Worm (Caenorhabditis elegans) whole organism, L1 larva: ENCODE measurements around the gene glrx-22.

Experiments
- C04F5.9 ChIP-seq: sonication (generic microtip); optimal IDR thresholded peaks from 2 replicates; lab custom pipeline; 2016; ENCODE audit warnings: missing genetic modification characterization, missing compliant biosample characterization
- C16A3.4 ChIP-seq: fragments of 150-350 bp; optimal IDR thresholded peaks from 2 replicates; lab custom pipeline; 2014; ENCODE audit warnings: missing biosample characterization, missing genetic modification characterization
- Y116A8C.19 ChIP-seq: sonication (generic microtip); optimal IDR thresholded peaks from 2 replicates; lab custom pipeline; 2016; ENCODE audit warnings: missing compliant biosample characterization, missing genetic modification characterization, borderline replicate concordance
- aly-2 ChIP-seq: fragments of 150-350 bp; optimal IDR thresholded peaks from 2 replicates; lab custom pipeline; 2014; ENCODE audit warnings: missing biosample characterization, missing genetic modification characterization
- ama-1 ChIP-seq: fragments of 150-350 bp; optimal IDR thresholded peaks from 2 replicates; lab custom pipeline; 2014
- blmp-1 ChIP-seq: fragments of 150-350 bp; optimal IDR thresholded peaks from 2 replicates; lab custom pipeline; 2014; ENCODE audit warnings: missing biosample characterization, missing genetic modification characterization
- ceh-88 ChIP-seq: fragments of 200-800 bp; sonication (Bioruptor generic); IDR thresholded peaks from 2 replicates; pipeline ENCODE4 v1.3.6; 2022; ENCODE audit warnings: missing genetic modification characterization, missing compliant biosample characterization
- ceh-90 ChIP-seq: sonication (generic microtip); optimal IDR thresholded peaks from 2 replicates; lab custom pipeline; 2016; ENCODE audit warnings: missing genetic modification characterization, missing compliant biosample characterization
- ces-1 ChIP-seq: fragments of 150-350 bp; optimal IDR thresholded peaks from 2 replicates; lab custom pipeline; 2014; ENCODE audit warnings: missing biosample characterization, missing genetic modification reagents, missing genetic modification characterization
- efl-1 ChIP-seq, 4 experiments: fragments of 150-350 bp; optimal IDR thresholded peaks in 3 of 4; peaks in 1 of 4; 1 replicate in 1 of 4; 2 replicates in 3 of 4; lab custom pipeline; 2014; ENCODE audit warnings: missing biosample characterization in 2 of 4, missing genetic modification characterization in 2 of 4, missing genetic modification reagents in 2 of 4
- efl-3 ChIP-seq: fragments of 200-800 bp; sonication (Bioruptor generic); optimal IDR thresholded peaks from 2 replicates; lab custom pipeline; 2018; ENCODE audit warnings: mild to moderate bottlenecking, missing genetic modification characterization, missing compliant biosample characterization
- egl-27 ChIP-seq, 2 experiments: fragments of 150-350 bp in 1 of 2; sonication (generic microtip); optimal IDR thresholded peaks; 3 replicates each; lab custom pipeline; 2017 to 2018; ENCODE audit warnings: missing biosample characterization in 2 of 2, missing genetic modification characterization in 2 of 2, missing genetic modification reagents in 2 of 2
- elt-3 ChIP-seq, 6 experiments: fragments of 150-350 bp in 1 of 6; sonication (generic microtip); optimal IDR thresholded peaks; 2 replicates each; lab custom pipeline; 2017 to 2018; ENCODE audit warnings: missing biosample characterization in 6 of 6, missing genetic modification characterization in 6 of 6, inconsistent platforms in 1 of 6
- ets-5 ChIP-seq: fragments of 200-800 bp; sonication (Bioruptor generic); IDR thresholded peaks from 2 replicates; pipeline ENCODE4 v1.3.6; 2022; ENCODE audit warnings: missing genetic modification characterization, missing compliant biosample characterization
- fkh-10 ChIP-seq: sonication (generic microtip); optimal IDR thresholded peaks from 2 replicates; lab custom pipeline; 2017; ENCODE audit warnings: missing biosample characterization, missing genetic modification reagents, missing genetic modification characterization
- fkh-4 ChIP-seq: sonication (generic microtip); optimal IDR thresholded peaks from 2 replicates; lab custom pipeline; 2016; ENCODE audit warnings: missing compliant biosample characterization, missing genetic modification characterization, borderline replicate concordance
- hlh-17 ChIP-seq: fragments of 200-800 bp; sonication (Bioruptor generic); optimal IDR thresholded peaks from 2 replicates; lab custom pipeline; 2018; ENCODE audit warnings: missing genetic modification characterization, mild to moderate bottlenecking, missing compliant biosample characterization, moderate library complexity, borderline replicate concordance
- irx-1 ChIP-seq: sonication (generic microtip); optimal IDR thresholded peaks from 2 replicates; lab custom pipeline; 2016; ENCODE audit warnings: missing genetic modification characterization, missing compliant biosample characterization
- jun-1 ChIP-seq: fragments of 150-350 bp; optimal IDR thresholded peaks from 2 replicates; lab custom pipeline; 2014; ENCODE audit warnings: missing biosample characterization, missing genetic modification reagents, missing genetic modification characterization
- lin-14 ChIP-seq: fragments of 200-800 bp; sonication (Bioruptor generic); optimal IDR thresholded peaks from 2 replicates; lab custom pipeline; 2018; ENCODE audit warnings: mild to moderate bottlenecking, missing genetic modification characterization, moderate library complexity, missing compliant biosample characterization
- lin-15B ChIP-seq: fragments of 150-350 bp; sonication (generic microtip); optimal IDR thresholded peaks from 3 replicates; lab custom pipeline; 2014; ENCODE audit warnings: missing biosample characterization, missing genetic modification characterization
- lin-35 ChIP-seq, 2 experiments: fragments of 150-350 bp; optimal IDR thresholded peaks; 2 replicates each; lab custom pipeline; 2014; ENCODE audit warnings: missing biosample characterization in 2 of 2, missing genetic modification characterization in 2 of 2, missing genetic modification reagents in 2 of 2
- mab-9 ChIP-seq: fragments of 200-800 bp; sonication (Bioruptor generic); IDR thresholded peaks from 2 replicates; pipeline ENCODE4 v1.3.6; 2022; ENCODE audit warnings: missing genetic modification reagents, missing genetic modification characterization, missing compliant biosample characterization
- mep-1 ChIP-seq: fragments of 150-350 bp; optimal IDR thresholded peaks from 2 replicates; lab custom pipeline; 2014; ENCODE audit warnings: missing biosample characterization, missing genetic modification characterization
- nhr-12 ChIP-seq: sonication (generic microtip); optimal IDR thresholded peaks from 2 replicates; lab custom pipeline; 2017; ENCODE audit warnings: missing biosample characterization, missing genetic modification characterization
- nhr-19 ChIP-seq: fragments of 200-800 bp; sonication (Bioruptor generic); conservative IDR thresholded peaks from 2 replicates; pipeline ENCODE4 v1.3.6; 2022; ENCODE audit warnings: missing genetic modification characterization, missing compliant biosample characterization
- nhr-20 ChIP-seq: sonication (generic microtip); optimal IDR thresholded peaks from 2 replicates; lab custom pipeline; 2016; ENCODE audit warnings: mild to moderate bottlenecking, missing genetic modification characterization, missing compliant biosample characterization
- nhr-237 ChIP-seq: fragments of 150-350 bp; optimal IDR thresholded peaks from 2 replicates; lab custom pipeline; 2014; ENCODE audit warnings: missing biosample characterization, missing genetic modification characterization
- nhr-47 ChIP-seq: sonication (generic microtip); optimal IDR thresholded peaks from 2 replicates; lab custom pipeline; 2016; ENCODE audit warnings: mild to moderate bottlenecking, missing genetic modification characterization, moderate library complexity, missing compliant biosample characterization
- nhr-76 ChIP-seq: sonication (generic microtip); optimal IDR thresholded peaks from 2 replicates; lab custom pipeline; 2017; ENCODE audit warnings: missing biosample characterization, missing genetic modification characterization
- nhr-77 ChIP-seq: fragments of 150-350 bp; optimal IDR thresholded peaks from 2 replicates; lab custom pipeline; 2014; ENCODE audit warnings: missing biosample characterization, missing genetic modification characterization
- nhr-90 ChIP-seq: sonication (generic microtip); optimal IDR thresholded peaks from 2 replicates; lab custom pipeline; 2016; ENCODE audit warnings: mild to moderate bottlenecking, missing genetic modification characterization, missing compliant biosample characterization; ENCODE audit not compliant: poor library complexity
- rnt-1 ChIP-seq: sonication (generic microtip); optimal IDR thresholded peaks from 2 replicates; lab custom pipeline; 2016; ENCODE audit warnings: mild to moderate bottlenecking, missing genetic modification characterization, moderate library complexity, missing compliant biosample characterization
- tbx-2 ChIP-seq: sonication (generic microtip); optimal IDR thresholded peaks from 2 replicates; lab custom pipeline; 2016; ENCODE audit warnings: missing genetic modification characterization, missing compliant biosample characterization
- unc-130 ChIP-seq: fragments of 150-350 bp; optimal IDR thresholded peaks from 2 replicates; lab custom pipeline; 2017; ENCODE audit warnings: missing biosample characterization, missing genetic modification characterization, inconsistent platforms
- unc-86 ChIP-seq: sonication (generic microtip); optimal IDR thresholded peaks from 2 replicates; lab custom pipeline; 2016; ENCODE audit warnings: missing genetic modification characterization, missing compliant biosample characterization
- ztf-11 ChIP-seq, 2 experiments: sonication (generic microtip); optimal IDR thresholded peaks; 2 replicates each; lab custom pipeline; 2016 to 2017; ENCODE audit warnings: missing genetic modification characterization in 2 of 2, missing biosample characterization in 1 of 2, missing compliant biosample characterization in 1 of 2
- ztf-4 ChIP-seq: fragments of 150-350 bp; optimal IDR thresholded peaks from 2 replicates; lab custom pipeline; 2014; ENCODE audit warnings: missing biosample characterization, missing genetic modification characterization

glrx-22 gene

ce11 chrIV:8183313-8183712 is 17.7 kb downstream of the glrx-22 start (continued):
- TF ChIP-seq efl-1 (optimal IDR thresholded peaks at IDR 0.05; lab: Kevin White, UChicago) (peak; percentile 22 to 40), efl-1 (GFP tag; optimal IDR thresholded peaks at IDR 0.05 in 1 of 2; lab: Kevin White, UChicago) (no peak), elt-3 (tag; optimal IDR thresholded peaks at IDR 0.05; lab: Kevin White, UChicago) (no peak), tbx-2 (peak; percentile 42), jun-1 (tag; lab: Kevin White, UChicago) (peak; percentile 22), nhr-237 (tag; lab: Kevin White, UChicago) (no peak), egl-27 (tag; optimal IDR thresholded peaks at IDR 0.05; lab: Kevin White, UChicago) (peak in 1 of 2 experiments; percentile 31), efl-3 (GFP tag; lab: Kevin White, UChicago) (no peak), unc-130 (tag; lab: Kevin White, UChicago) (no peak), nhr-77 (tag; lab: Kevin White, UChicago) (no peak), ceh-90 (no peak), ces-1 (GFP tag; lab: Kevin White, UChicago) (no peak), mab-9 (GFP tag; lab: Robert Waterston, UW) (peak; percentile 47; the same call in 1 of the 2 replicates), aly-2 (tag; lab: Kevin White, UChicago) (no peak), C04F5.9 (tag; lab: Kevin White, UChicago) (no peak), hlh-17 (no peak), ceh-88 (GFP tag; lab: Robert Waterston, UW) (no peak), rnt-1 (no peak), ama-1 (lab: Kevin White, UChicago) (no peak), lin-35 (GFP tag; optimal IDR thresholded peaks at IDR 0.05; lab: Kevin White, UChicago) (peak in 1 of 2 experiments; percentile 31), nhr-76 (tag; lab: Kevin White, UChicago) (no peak), fkh-10 (peak; percentile 87), nhr-20 (peak; percentile 41), fkh-4 (no peak), nhr-12 (tag; lab: Kevin White, UChicago) (no peak), nhr-19 (GFP tag; lab: Robert Waterston, UW) (no peak), blmp-1 (tag; lab: Kevin White, UChicago) (no peak), Y116A8C.19 (tag; lab: Kevin White, UChicago) (no peak), unc-86 (peak; percentile 59), ztf-4 (no peak), lin-14 (GFP tag; lab: Kevin White, UChicago) (peak; percentile 86), mep-1 (peak; percentile 46), irx-1 (tag; lab: Kevin White, UChicago) (no peak), lin-15B (no peak), ztf-11 (tag; optimal IDR thresholded peaks at IDR 0.05; lab: Kevin White, UChicago) (no peak), ets-5 (GFP tag; lab: Robert Waterston, UW) (no peak)

- no peak for TF ChIP-seq nhr-77 (tag; lab: Kevin White, UChicago)
- TF ChIP-seq irx-1 (tag; lab: Kevin White, UChicago) = no peak
- no peak for TF ChIP-seq nhr-47 (tag; lab: Kevin White, UChicago)
- TF ChIP-seq ceh-88 (GFP tag; lab: Robert Waterston, UW) = no peak
- no peak for TF ChIP-seq C16A3.4 (tag; lab: Kevin White, UChicago)
- TF ChIP-seq fkh-10 = peak; percentile 56
- peak; percentile 5 for TF ChIP-seq lin-14 (GFP tag; lab: Kevin White, UChicago)
These were observed 18.5 kb downstream of the glrx-22 start for ce11 chrIV:8182566-8182965.

ce11 chrIV:8181404-8181803 is 19.6 kb downstream of the glrx-22 start:
- TF ChIP-seq nhr-90 (tag; lab: Kevin White, UChicago) (no peak), fkh-10 (peak; percentile 65)
